Fruit fly (Drosophila melanogaster): ENCODE measurements around the gene CG10336.
A peak's percentile ranks its signal among the peaks of the same experiment; 100 is the strongest.

CG10336 gene

dm6 chr2L:18653328-18653675 lies 36.0 kb upstream of the CG10336 start (continued):
- peak; percentile 61 for TF ChIP-seq CG31224 (GFP tag; IDR thresholded peaks at IDR 0.05)
- TF ChIP-seq wek (GFP tag; optimal IDR thresholded peaks at IDR 0.05) = no peak
- TF ChIP-seq pros (GFP tag; optimal IDR thresholded peaks at IDR 0.05) = no peak
- no peak for TF ChIP-seq wdn (GFP tag; IDR thresholded peaks at IDR 0.05)
- no peak for TF ChIP-seq CG2889 (GFP tag; IDR thresholded peaks at IDR 0.05)
- TF ChIP-seq CG32772 (GFP tag; IDR thresholded peaks at IDR 0.05) = peak; percentile 84
- no peak for TF ChIP-seq Dip3 (GFP tag; optimal IDR thresholded peaks at IDR 0.05)
- TF ChIP-seq stc (GFP tag; IDR thresholded peaks at IDR 0.05) = peak; percentile 34; the same call in 1 of the 2 replicates
- TF ChIP-seq Atf-2 (GFP tag; optimal IDR thresholded peaks at IDR 0.05) = peak; percentile 4
- no peak for TF ChIP-seq Vsx1 (GFP tag; optimal IDR thresholded peaks at IDR 0.05)
- TF ChIP-seq CG9215 (GFP tag; IDR thresholded peaks at IDR 0.05) = no peak; the same call in 1 of the 2 replicates
- TF ChIP-seq CG2116 (GFP tag; optimal IDR thresholded peaks at IDR 0.05) = peak; percentile 10
- TF ChIP-seq ssp (GFP tag; IDR thresholded peaks at IDR 0.05) = peak; percentile 69
- TF ChIP-seq CG6689 (GFP tag; IDR thresholded peaks at IDR 0.05) = peak; percentile 84
- TF ChIP-seq CG3281 (GFP tag; optimal IDR thresholded peaks at IDR 0.05) = peak; percentile 43
- peak; percentile 28 for TF ChIP-seq scrt (GFP tag; optimal IDR thresholded peaks at IDR 0.05)
- no peak for TF ChIP-seq CG13296 (GFP tag; optimal IDR thresholded peaks at IDR 0.05)
- TF ChIP-seq klu (GFP tag; IDR thresholded peaks at IDR 0.05) = no peak
- TF ChIP-seq Asciz (GFP tag; optimal IDR thresholded peaks at IDR 0.05) = peak; percentile 70
- TF ChIP-seq usp (GFP tag; optimal IDR thresholded peaks at IDR 0.05) = no peak
- TF ChIP-seq MTF-1 (GFP tag; optimal IDR thresholded peaks at IDR 0.05; ENCODE audit: borderline replicate concordance) = peak; percentile 40
- no peak for TF ChIP-seq Doc3 (GFP tag; IDR thresholded peaks at IDR 0.05; ENCODE audit: partially characterized antibody)
- no peak for TF ChIP-seq mld (GFP tag; IDR thresholded peaks at IDR 0.05; ENCODE audit: partially characterized antibody)
- no peak for TF ChIP-seq CG12744 (GFP tag; optimal IDR thresholded peaks at IDR 0.05)
- TF ChIP-seq Hr78 (GFP tag; optimal IDR thresholded peaks at IDR 0.05) = peak in 1 of 2 experiments; percentile 53
- TF ChIP-seq NfI (GFP tag; optimal IDR thresholded peaks at IDR 0.05) = no peak
- no peak for TF ChIP-seq GATAe (GFP tag; conservative IDR thresholded peaks at IDR 0.05)
- peak; percentile 22 for TF ChIP-seq ERR (GFP tag; optimal IDR thresholded peaks at IDR 0.05)
- TF ChIP-seq CG2199 (GFP tag; IDR thresholded peaks at IDR 0.05) = peak; percentile 78; the same call in 1 of the 3 replicates
- TF ChIP-seq CG18764 (GFP tag; optimal IDR thresholded peaks at IDR 0.05) = peak; percentile 63
- TF ChIP-seq Atf3 (GFP tag; optimal IDR thresholded peaks at IDR 0.05) = peak; percentile 15
- peak; percentile 51 for TF ChIP-seq CG7271 (tag; optimal IDR thresholded peaks at IDR 0.05)
- TF ChIP-seq Fer1 (GFP tag; optimal IDR thresholded peaks at IDR 0.05) = peak; percentile 18
- peak; percentile 79 for TF ChIP-seq btn (GFP tag; optimal IDR thresholded peaks at IDR 0.05)
- no peak for TF ChIP-seq hkb (optimal IDR thresholded peaks at IDR 0.05)
- TF ChIP-seq hkb (GFP tag; IDR thresholded peaks at IDR 0.05) = peak; percentile 67; the same call in 1 of the 2 replicates
- TF ChIP-seq CG7963 (GFP tag; IDR thresholded peaks at IDR 0.05; ENCODE audit: partially characterized antibody) = no peak
- TF ChIP-seq CG14710 (tag; optimal IDR thresholded peaks at IDR 0.05) = peak; percentile 89
- TF ChIP-seq CG30403 (GFP tag; optimal IDR thresholded peaks at IDR 0.05) = peak; percentile 65
- TF ChIP-seq dmrt99B (tag; optimal IDR thresholded peaks at IDR 0.05) = peak; percentile 73
- peak; percentile 93 for TF ChIP-seq zfh1 (GFP tag; IDR thresholded peaks at IDR 0.05)
- no peak for TF ChIP-seq CG3163 (GFP tag; optimal IDR thresholded peaks at IDR 0.05)
- peak; percentile 29 for TF ChIP-seq PHDP (tag; optimal IDR thresholded peaks at IDR 0.05)
- TF ChIP-seq TFAM (GFP tag; optimal IDR thresholded peaks at IDR 0.05) = peak; percentile 42
- TF ChIP-seq pita (GFP tag; optimal IDR thresholded peaks at IDR 0.05) = no peak
- peak; percentile 91 for TF ChIP-seq ara (GFP tag; IDR thresholded peaks at IDR 0.05)
- TF ChIP-seq rib (GFP tag; IDR thresholded peaks at IDR 0.05) = no peak
- peak; percentile 1 for TF ChIP-seq CG14965 (GFP tag; optimal IDR thresholded peaks at IDR 0.05; ENCODE audit: borderline replicate concordance)
- peak; percentile 47 for TF ChIP-seq CG31388 (GFP tag; optimal IDR thresholded peaks at IDR 0.05)
- TF ChIP-seq H15 (GFP tag; IDR thresholded peaks at IDR 0.05) = peak; percentile 75
- peak; percentile 27 for TF ChIP-seq HLH54F (GFP tag; optimal IDR thresholded peaks at IDR 0.05)
- peak; percentile 27 for TF ChIP-seq CG8944 (GFP tag; optimal IDR thresholded peaks at IDR 0.05)
